Fruit fly (Drosophila melanogaster) whole organism, embryonic: ENCODE results near the gene tank.

Source experiments
- Ada2b ChIP-seq: fragments of 200-800 bp; sonication (Bioruptor generic); IDR thresholded peaks from 2 replicates; pipeline ENCODE4 v1.3.6; 2022; ENCODE audit warnings: missing biosample characterization, missing genetic modification characterization
- Aef1 ChIP-seq: fragments of 200-800 bp; sonication (Bioruptor generic); IDR thresholded peaks from 3 replicates; pipeline ENCODE4 v1.3.6; 2022; ENCODE audit warnings: missing biosample characterization, missing genetic modification characterization
- Antp ChIP-seq: fragments of 200-800 bp; sonication (Bioruptor generic); optimal IDR thresholded peaks from 3 replicates; lab custom pipeline; 2016; ENCODE audit warnings: missing biosample characterization, missing genetic modification characterization
- CG11093 ChIP-seq: fragments of 200-800 bp; sonication (Bioruptor generic); IDR thresholded peaks from 3 replicates; pipeline ENCODE4 v1.3.6; 2022; ENCODE audit warnings: missing biosample characterization, missing genetic modification characterization
- CG13287 ChIP-seq: fragments of 200-800 bp; sonication (Bioruptor generic); IDR thresholded peaks from 2 replicates; pipeline ENCODE4 v1.3.6; 2022; ENCODE audit warnings: missing biosample characterization, missing genetic modification characterization; ENCODE audit not compliant: partially characterized antibody
- CG14050 ChIP-seq: fragments of 200-800 bp; sonication (Bioruptor generic); IDR thresholded peaks from 3 replicates; pipeline ENCODE4 v1.3.6; 2022; ENCODE audit warnings: missing biosample characterization, missing genetic modification characterization
- CG14710 ChIP-seq: fragments of 200-800 bp; sonication (Bioruptor generic); optimal IDR thresholded peaks from 3 replicates; lab custom pipeline; 2019; ENCODE audit warnings: missing biosample characterization, mild to moderate bottlenecking, missing genetic modification characterization, moderate library complexity
- CG16813 ChIP-seq: fragments of 200-800 bp; sonication (Bioruptor generic); IDR thresholded peaks from 3 replicates; pipeline ENCODE4 v1.3.6; 2022; ENCODE audit warnings: missing biosample characterization, missing genetic modification characterization; ENCODE audit not compliant: partially characterized antibody
- CG17829 ChIP-seq: fragments of 200-800 bp; optimal IDR thresholded peaks from 2 replicates; lab custom pipeline; 2019; ENCODE audit warnings: missing biosample characterization, mild to moderate bottlenecking, missing genetic modification characterization, moderate library complexity
- CG2116 ChIP-seq: fragments of 200-800 bp; sonication (Bioruptor generic); optimal IDR thresholded peaks from 3 replicates; lab custom pipeline; 2018; ENCODE audit warnings: missing biosample characterization, mild to moderate bottlenecking, missing genetic modification characterization
- CG2120 ChIP-seq: fragments of 200-800 bp; sonication (Bioruptor generic); optimal IDR thresholded peaks from 3 replicates; lab custom pipeline; 2016; ENCODE audit warnings: missing biosample characterization, missing genetic modification characterization
- CG2712 ChIP-seq: fragments of 200-800 bp; optimal IDR thresholded peaks from 3 replicates; lab custom pipeline; 2019; ENCODE audit warnings: missing biosample characterization, mild to moderate bottlenecking, missing genetic modification characterization, moderate library complexity
- CG30403 ChIP-seq: fragments of 200-800 bp; sonication (Bioruptor generic); optimal IDR thresholded peaks from 3 replicates; lab custom pipeline; 2016; ENCODE audit warnings: missing biosample characterization, missing genetic modification characterization
- CG33213 ChIP-seq: fragments of 200-800 bp; sonication (Bioruptor generic); optimal IDR thresholded peaks from 3 replicates; lab custom pipeline; 2016; ENCODE audit warnings: missing biosample characterization, missing genetic modification characterization
- CG4360 ChIP-seq: fragments of 200-800 bp; sonication (Bioruptor generic); IDR thresholded peaks from 2 replicates; pipeline ENCODE4 v1.3.6; 2022; ENCODE audit warnings: missing biosample characterization, missing genetic modification characterization
- CG4820 ChIP-seq: fragments of 200-800 bp; sonication (Bioruptor generic); optimal IDR thresholded peaks from 3 replicates; lab custom pipeline; 2016; ENCODE audit warnings: missing biosample characterization, missing genetic modification characterization
- CG6813 ChIP-seq: fragments of 200-800 bp; sonication (Bioruptor generic); optimal IDR thresholded peaks from 2 replicates; lab custom pipeline; 2017; ENCODE audit warnings: missing biosample characterization, missing genetic modification characterization, mild to moderate bottlenecking, moderate library complexity, missing genetic modification reagents
- CG8290 ChIP-seq, 3 experiments: fragments of 200-800 bp; sonication (Bioruptor generic); optimal IDR thresholded peaks; 2 replicates each; lab custom pipeline; 2016 to 2019; ENCODE audit warnings: missing biosample characterization in 3 of 3, missing genetic modification characterization in 3 of 3, mild to moderate bottlenecking in 2 of 3, moderate library complexity in 1 of 3
- Ets65A ChIP-seq: fragments of 200-800 bp; sonication (Bioruptor generic); peaks from one replicate; lab custom pipeline; 2016; ENCODE audit warnings: missing biosample characterization, missing genetic modification characterization
- Gsc ChIP-seq: fragments of 200-800 bp; sonication (Bioruptor generic); IDR thresholded peaks from 2 replicates; pipeline ENCODE4 v1.3.6; 2022; ENCODE audit warnings: missing biosample characterization, missing genetic modification characterization
- MBD-R2 ChIP-seq: fragments of 200-800 bp; sonication (Bioruptor generic); IDR thresholded peaks from 2 replicates; pipeline ENCODE4 v1.3.6; 2022; ENCODE audit warnings: missing biosample characterization, missing genetic modification characterization
- Mad ChIP-seq: fragments of 200-800 bp; sonication (Bioruptor generic); optimal IDR thresholded peaks from 2 replicates; lab custom pipeline; 2016; ENCODE audit warnings: missing biosample characterization, missing genetic modification characterization
- Mes4 ChIP-seq: fragments of 200-800 bp; sonication (Bioruptor generic); optimal IDR thresholded peaks from 2 replicates; lab custom pipeline; 2016; ENCODE audit warnings: missing biosample characterization, missing genetic modification characterization
- Oaz ChIP-seq: fragments of 200-800 bp; sonication (Bioruptor generic); IDR thresholded peaks from 2 replicates; pipeline ENCODE4 v1.3.6; 2022; ENCODE audit warnings: missing biosample characterization, missing genetic modification characterization
- Optix ChIP-seq: fragments of 200-800 bp; sonication (Bioruptor generic); IDR thresholded peaks from 3 replicates; pipeline ENCODE4 v1.3.6; 2022; ENCODE audit warnings: missing biosample characterization, missing genetic modification characterization
- Scr ChIP-seq: fragments of 200-800 bp; sonication (Bioruptor generic); IDR thresholded peaks from 2 replicates; pipeline ENCODE4 v1.3.6; 2022; ENCODE audit warnings: missing biosample characterization, missing genetic modification characterization; ENCODE audit not compliant: partially characterized antibody
- Trl ChIP-seq, 3 experiments: fragments of >200 bp in 2 of 3; fragments of 200-800 bp in 1 of 3; sonication (Bioruptor generic) in 1 of 3; optimal IDR thresholded peaks; 2 replicates in 1 of 3; 3 replicates in 2 of 3; lab custom pipeline; 2016 to 2017; ENCODE audit warnings: missing biosample characterization in 1 of 3, missing genetic modification characterization in 1 of 3
- amos ChIP-seq: fragments of 200-800 bp; sonication (Bioruptor generic); IDR thresholded peaks from 2 replicates; pipeline ENCODE4 v1.3.6; 2022; ENCODE audit warnings: missing biosample characterization, missing genetic modification characterization; ENCODE audit not compliant: partially characterized antibody
- chinmo ChIP-seq: fragments of 200-800 bp; sonication (Bioruptor generic); IDR thresholded peaks from 4 replicates; pipeline ENCODE4 v1.3.6; 2022; ENCODE audit warnings: missing biosample characterization, missing genetic modification characterization; ENCODE audit not compliant: partially characterized antibody
- chm ChIP-seq: fragments of 200-800 bp; sonication (Bioruptor generic); IDR thresholded peaks from 2 replicates; pipeline ENCODE4 v1.3.6; 2022; ENCODE audit warnings: missing biosample characterization, missing genetic modification characterization
- cwo ChIP-seq: fragments of 200-800 bp; sonication (Bioruptor generic); optimal IDR thresholded peaks from 3 replicates; lab custom pipeline; 2017; ENCODE audit warnings: missing biosample characterization, missing genetic modification characterization, mild to moderate bottlenecking, moderate library complexity, missing genetic modification reagents
- ems ChIP-seq: fragments of 200-800 bp; sonication (Bioruptor generic); optimal IDR thresholded peaks from 3 replicates; lab custom pipeline; 2016; ENCODE audit warnings: missing biosample characterization, missing genetic modification characterization
- esg ChIP-seq: fragments of 200-800 bp; sonication (Bioruptor generic); conservative IDR thresholded peaks from 2 replicates; pipeline ENCODE4 v1.3.6; 2022; ENCODE audit warnings: missing biosample characterization, missing genetic modification characterization
- exex ChIP-seq: fragments of 200-800 bp; sonication (Bioruptor generic); optimal IDR thresholded peaks from 4 replicates; lab custom pipeline; 2018; ENCODE audit warnings: missing biosample characterization, mild to moderate bottlenecking, missing genetic modification characterization, moderate library complexity
- fd96Cb ChIP-seq: fragments of 200-800 bp; sonication (Bioruptor generic); optimal IDR thresholded peaks from 2 replicates; lab custom pipeline; 2018; ENCODE audit warnings: missing biosample characterization, mild to moderate bottlenecking, missing genetic modification characterization, moderate library complexity
- fru ChIP-seq: fragments of >200 bp; optimal IDR thresholded peaks from 2 replicates; lab custom pipeline; 2017
- fu2 ChIP-seq: fragments of 200-800 bp; sonication (Bioruptor generic); optimal IDR thresholded peaks from 2 replicates; lab custom pipeline; 2016; ENCODE audit warnings: missing biosample characterization, missing genetic modification characterization
- hb ChIP-seq: fragments of 200-800 bp; sonication (Bioruptor generic); IDR thresholded peaks from 3 replicates; pipeline ENCODE4 v1.3.6; 2022; ENCODE audit warnings: missing biosample characterization, missing genetic modification characterization; ENCODE audit not compliant: partially characterized antibody
- hkb ChIP-seq, 2 experiments: fragments of 200-800 bp in 1 of 2; fragments of >200 bp in 1 of 2; sonication (Bioruptor generic) in 1 of 2; IDR thresholded peaks in 1 of 2; optimal IDR thresholded peaks in 1 of 2; 2 replicates each; pipeline versions ENCODE4 v1.3.6 to Lab custom; 2017 to 2022; ENCODE audit warnings: missing biosample characterization in 1 of 2, missing genetic modification characterization in 1 of 2
- lilli ChIP-seq: fragments of 200-800 bp; sonication (Bioruptor generic); optimal IDR thresholded peaks from 3 replicates; lab custom pipeline; 2016; ENCODE audit warnings: missing biosample characterization, missing genetic modification characterization
- pb ChIP-seq: fragments of 200-800 bp; sonication (Bioruptor generic); optimal IDR thresholded peaks from 3 replicates; lab custom pipeline; 2016; ENCODE audit warnings: missing biosample characterization, missing genetic modification characterization
- peb ChIP-seq: fragments of 200-800 bp; sonication (Bioruptor generic); IDR thresholded peaks from 2 replicates; pipeline ENCODE4 v1.3.6; 2022; ENCODE audit warnings: missing biosample characterization, missing genetic modification characterization
- phol ChIP-seq: fragments of 200-800 bp; sonication (Bioruptor generic); optimal IDR thresholded peaks from 3 replicates; lab custom pipeline; 2018; ENCODE audit warnings: missing biosample characterization, mild to moderate bottlenecking, missing genetic modification characterization, moderate library complexity
- slp2 ChIP-seq: fragments of 200-800 bp; sonication (Bioruptor generic); optimal IDR thresholded peaks from 2 replicates; lab custom pipeline; 2016; ENCODE audit warnings: missing biosample characterization, missing genetic modification characterization
- sob ChIP-seq: fragments of 200-800 bp; sonication (Bioruptor generic); IDR thresholded peaks from 2 replicates; pipeline ENCODE4 v1.3.6; 2022; ENCODE audit warnings: missing biosample characterization, missing genetic modification characterization
- tgo ChIP-seq: fragments of 200-800 bp; sonication (Bioruptor generic); IDR thresholded peaks from 3 replicates; pipeline ENCODE4 v1.3.6; 2022; ENCODE audit warnings: missing biosample characterization, missing genetic modification characterization
- toy ChIP-seq: fragments of 200-800 bp; sonication (Bioruptor generic); IDR thresholded peaks from 2 replicates; pipeline ENCODE4 v1.3.6; 2022; ENCODE audit warnings: missing biosample characterization, missing genetic modification characterization
- trem ChIP-seq: fragments of 200-800 bp; optimal IDR thresholded peaks from 3 replicates; lab custom pipeline; 2019; ENCODE audit warnings: missing biosample characterization, mild to moderate bottlenecking, missing genetic modification characterization, moderate library complexity
- wdn ChIP-seq: fragments of 200-800 bp; sonication (Bioruptor generic); IDR thresholded peaks from 2 replicates; pipeline ENCODE4 v1.3.6; 2022; ENCODE audit warnings: missing biosample characterization, missing genetic modification characterization
- zen ChIP-seq: fragments of 200-800 bp; sonication (Bioruptor generic); optimal IDR thresholded peaks from 3 replicates; lab custom pipeline; 2018; ENCODE audit warnings: missing biosample characterization, mild to moderate bottlenecking, missing genetic modification characterization, moderate library complexity
- zen2 ChIP-seq: fragments of 200-800 bp; sonication (Bioruptor generic); IDR thresholded peaks from 3 replicates; pipeline ENCODE4 v1.3.6; 2022; ENCODE audit warnings: missing biosample characterization, missing genetic modification characterization; ENCODE audit not compliant: partially characterized antibody

The tank gene

DNA sequence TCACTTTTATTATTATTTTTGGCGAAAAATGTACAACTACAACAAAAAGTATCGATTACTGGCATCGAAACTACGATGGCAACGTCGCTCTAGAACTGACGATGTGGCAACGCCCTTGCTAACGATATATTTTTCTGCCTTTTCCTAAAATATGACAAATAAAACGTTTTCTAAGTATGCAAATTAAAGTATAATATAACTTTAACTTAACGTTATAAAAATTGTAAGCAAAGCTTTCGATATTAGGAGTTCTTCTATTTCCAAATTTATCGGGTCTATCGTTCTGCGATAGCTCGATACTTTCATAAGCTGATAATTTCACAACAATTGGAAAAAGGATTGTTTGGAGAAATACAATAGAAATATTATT is 45.2 kb upstream of the tank start, which contains the start of the genes Cf2 and CG3008 (continued):
- TF ChIP-seq lilli: peak; percentile 9
- TF ChIP-seq Trl (optimal IDR thresholded peaks at IDR 0.05; lab: Kevin White, UChicago): no peak
- no peak for TF ChIP-seq Trl (GFP tag; optimal IDR thresholded peaks at IDR 0.05; lab: Kevin White, UChicago)
- no peak for TF ChIP-seq chm (GFP tag; lab: Robert Waterston, UW)
- peak; percentile 83 for TF ChIP-seq amos
- peak; percentile 89 for TF ChIP-seq CG16813
- peak; percentile 12 for TF ChIP-seq ems (GFP tag; lab: Kevin White, UChicago)
- no peak for TF ChIP-seq fu2 (GFP tag; lab: Kevin White, UChicago)
- TF ChIP-seq CG6813 (GFP tag; lab: Kevin White, UChicago): no peak
- no peak for TF ChIP-seq cwo
- TF ChIP-seq slp2: no peak
- peak; percentile 19 for TF ChIP-seq CG30403 (GFP tag; lab: Kevin White, UChicago)
- no peak for TF ChIP-seq Gsc (GFP tag; lab: Robert Waterston, UW)
- TF ChIP-seq peb (GFP tag; lab: Robert Waterston, UW): no peak
- no peak for TF ChIP-seq Antp
- TF ChIP-seq fru: no peak
- TF ChIP-seq chinmo: 0 out of 4 replicates have a peak, but pooled peaks have one; percentile 50
- TF ChIP-seq Mes4 (GFP tag; lab: Kevin White, UChicago): no peak
- peak; percentile 1 for TF ChIP-seq CG2120 (GFP tag; lab: Kevin White, UChicago)
- TF ChIP-seq trem (tag; lab: Kevin White, UChicago): peak; percentile 78
- peak; percentile 64 for TF ChIP-seq MBD-R2 (GFP tag; lab: Robert Waterston, UW)
- no peak for TF ChIP-seq zen (tag; lab: Kevin White, UChicago)
- TF ChIP-seq exex (tag; lab: Kevin White, UChicago): no peak
- TF ChIP-seq fd96Cb (tag; lab: Kevin White, UChicago): no peak
- no peak for TF ChIP-seq pb (GFP tag; lab: Kevin White, UChicago)
- peak; percentile 90 for TF ChIP-seq Scr (GFP tag; lab: Robert Waterston, UW)
- no peak for TF ChIP-seq wdn
- peak; percentile 66 for TF ChIP-seq Ets65A (GFP tag; lab: Kevin White, UChicago)
- no peak for TF ChIP-seq sob (GFP tag; lab: Robert Waterston, UW)
- TF ChIP-seq CG4820 (GFP tag; lab: Kevin White, UChicago): no peak
- no peak for TF ChIP-seq hkb (optimal IDR thresholded peaks at IDR 0.05; lab: Kevin White, UChicago)
- no peak for TF ChIP-seq hkb (GFP tag; IDR thresholded peaks at IDR 0.05; lab: Robert Waterston, UW)
- no peak for TF ChIP-seq Optix
- TF ChIP-seq CG14710 (tag; lab: Kevin White, UChicago): peak; percentile 74
- no peak for TF ChIP-seq toy
- peak; percentile 50 for TF ChIP-seq phol (tag; lab: Kevin White, UChicago)
- no peak for TF ChIP-seq Oaz (GFP tag; lab: Robert Waterston, UW)
- TF ChIP-seq hb (GFP tag; lab: Robert Waterston, UW): peak; percentile 88
- TF ChIP-seq tgo (GFP tag; lab: Robert Waterston, UW): no peak
- TF ChIP-seq zen2 (GFP tag; lab: Robert Waterston, UW): peak; percentile 62; the same call in 1 of the 3 replicates
- peak; percentile 89 for TF ChIP-seq CG13287 (GFP tag; lab: Robert Waterston, UW)
- TF ChIP-seq CG17829 (tag; lab: Kevin White, UChicago): peak; percentile 21
- TF ChIP-seq CG2712 (tag; lab: Kevin White, UChicago): peak; percentile 33
- peak; percentile 60; the same call in 1 of the 2 replicates for TF ChIP-seq CG4360 (GFP tag; lab: Robert Waterston, UW)
- peak; percentile 14 for TF ChIP-seq CG8290 (GFP tag; optimal IDR thresholded peaks at IDR 0.05; lab: Kevin White, UChicago)
- TF ChIP-seq CG8290 (tag; optimal IDR thresholded peaks at IDR 0.05; lab: Kevin White, UChicago): no peak
- no peak for TF ChIP-seq CG11093 (GFP tag; lab: Robert Waterston, UW)
- TF ChIP-seq Aef1: peak; percentile 16; the same call in 1 of the 3 replicates
- TF ChIP-seq CG33213 (GFP tag; lab: Kevin White, UChicago): peak; percentile 8
- peak; percentile 87 for TF ChIP-seq CG2116 (GFP tag; lab: Kevin White, UChicago)
- TF ChIP-seq Ada2b: no peak
- TF ChIP-seq CG14050 (GFP tag; lab: Robert Waterston, UW): no peak
- TF ChIP-seq esg (GFP tag; lab: Robert Waterston, UW): no peak
- TF ChIP-seq Mad: no peak
